Fruit fly (Drosophila melanogaster) whole organism, wandering third instar larva: ENCODE results near the gene CG16719.

ENCODE experiments used
- Abd-B ChIP-seq: fragments of >200 bp; optimal IDR thresholded peaks from 2 replicates; lab custom pipeline; 2017; ENCODE audit warnings: missing biosample characterization, missing genetic modification characterization
- CG32264 ChIP-seq: fragments of 200-800 bp; sonication (Bioruptor generic); optimal IDR thresholded peaks from 2 replicates; lab custom pipeline; 2016; ENCODE audit warnings: missing biosample characterization, missing genetic modification characterization
- CG9705 ChIP-seq: fragments of 200-800 bp; sonication (Bioruptor generic); optimal IDR thresholded peaks from 2 replicates; lab custom pipeline; 2018; ENCODE audit warnings: missing biosample characterization, mild to moderate bottlenecking, missing genetic modification characterization
- CrebA ChIP-seq: fragments of 200-800 bp; sonication (Bioruptor generic); optimal IDR thresholded peaks from 2 replicates; lab custom pipeline; 2016; ENCODE audit warnings: missing biosample characterization, mild to moderate bottlenecking, missing genetic modification characterization, borderline replicate concordance
- Dfd ChIP-seq: fragments of >200 bp; optimal IDR thresholded peaks from 2 replicates; lab custom pipeline; 2017; ENCODE audit warnings: missing biosample characterization, missing genetic modification characterization
- Dif ChIP-seq: fragments of 200-275, 200-300 bp; sonication (Bioruptor generic); optimal IDR thresholded peaks from 2 replicates; lab custom pipeline; 2018; ENCODE audit warnings: missing biosample characterization, missing genetic modification characterization; ENCODE audit not compliant: partially characterized antibody
- GATAd ChIP-seq: sonication (Bioruptor generic); optimal IDR thresholded peaks from 2 replicates; lab custom pipeline; 2016; ENCODE audit warnings: missing biosample characterization, missing genetic modification characterization
- HLH106 ChIP-seq: fragments of 200-800 bp; optimal IDR thresholded peaks from 3 replicates; lab custom pipeline; 2019; ENCODE audit warnings: missing biosample characterization, mild to moderate bottlenecking, missing genetic modification characterization, moderate library complexity
- Hnf4 ChIP-seq: fragments of 200-800 bp; sonication (Bioruptor generic); optimal IDR thresholded peaks from 2 replicates; lab custom pipeline; 2016; ENCODE audit warnings: missing biosample characterization, mild to moderate bottlenecking, missing genetic modification characterization
- Hr78 ChIP-seq: fragments of >200 bp; optimal IDR thresholded peaks from 2 replicates; lab custom pipeline; 2017; ENCODE audit warnings: missing biosample characterization, missing genetic modification characterization
- Hr83 ChIP-seq: fragments of 200-300 bp; sonication (Bioruptor generic); optimal IDR thresholded peaks from 2 replicates; lab custom pipeline; 2016; ENCODE audit warnings: missing biosample characterization, mild to moderate bottlenecking, missing genetic modification characterization, moderate library complexity; ENCODE audit not compliant: poor library complexity, severe bottlenecking
- Jra ChIP-seq: sonication (Bioruptor generic); optimal IDR thresholded peaks from 2 replicates; lab custom pipeline; 2016; ENCODE audit warnings: missing biosample characterization, missing genetic modification characterization
- Mio ChIP-seq: sonication (Bioruptor generic); optimal IDR thresholded peaks from 2 replicates; lab custom pipeline; 2016; ENCODE audit warnings: missing biosample characterization, missing genetic modification characterization
- Myc ChIP-seq: fragments of >200 bp; optimal IDR thresholded peaks from 2 replicates; lab custom pipeline; 2017
- N ChIP-seq: fragments of >200 bp; optimal IDR thresholded peaks from 2 replicates; lab custom pipeline; 2018; ENCODE audit warnings: missing biosample characterization, missing external identifiers, missing genetic modification characterization
- OdsH ChIP-seq: fragments of 200-800 bp; sonication (Bioruptor generic); optimal IDR thresholded peaks from 2 replicates; lab custom pipeline; 2016; ENCODE audit warnings: missing biosample characterization, mild to moderate bottlenecking, missing genetic modification characterization
- Sp1 ChIP-seq: fragments of 200-800 bp; sonication (Bioruptor generic); optimal IDR thresholded peaks from 3 replicates; lab custom pipeline; 2019; ENCODE audit warnings: missing biosample characterization, mild to moderate bottlenecking, missing genetic modification characterization, moderate library complexity
- Vsx2 ChIP-seq: fragments of 200-300, 225-300 bp; sonication (Bioruptor generic); optimal IDR thresholded peaks from 2 replicates; lab custom pipeline; 2018; ENCODE audit warnings: missing biosample characterization, missing genetic modification characterization; ENCODE audit not compliant: partially characterized antibody
- br ChIP-seq: fragments of 200-800 bp; sonication (Bioruptor generic); optimal IDR thresholded peaks from 2 replicates; lab custom pipeline; 2016; ENCODE audit warnings: missing biosample characterization, missing genetic modification characterization
- brk ChIP-seq: fragments of 200-800 bp; sonication (Bioruptor generic); optimal IDR thresholded peaks from 2 replicates; lab custom pipeline; 2016; ENCODE audit warnings: missing biosample characterization, mild to moderate bottlenecking, missing genetic modification characterization
- dl ChIP-seq, 2 experiments: fragments of 175-275, 200-275 bp in 1 of 2; fragments of 200-275 bp in 1 of 2; sonication (Bioruptor generic); optimal IDR thresholded peaks; lab custom pipeline; 2018; ENCODE audit warnings: mild to moderate bottlenecking in 2 of 2, missing biosample characterization in 2 of 2, missing genetic modification characterization in 2 of 2, moderate library complexity in 2 of 2; ENCODE audit not compliant: partially characterized antibody in 2 of 2, insufficient read depth in 1 of 2
- dmrt93B ChIP-seq: fragments of 200-800 bp; sonication (Bioruptor generic); optimal IDR thresholded peaks from 2 replicates; lab custom pipeline; 2018; ENCODE audit warnings: missing biosample characterization, mild to moderate bottlenecking, missing genetic modification characterization
- dsf ChIP-seq: sonication (Bioruptor generic); optimal IDR thresholded peaks from 2 replicates; lab custom pipeline; 2016; ENCODE audit warnings: missing biosample characterization, missing genetic modification characterization, borderline replicate concordance
- ey ChIP-seq: fragments of 200-800 bp; sonication (Bioruptor generic); optimal IDR thresholded peaks from 2 replicates; lab custom pipeline; 2016; ENCODE audit warnings: missing biosample characterization, missing genetic modification characterization
- foxo ChIP-seq, 2 experiments: fragments of 200-800 bp; sonication (Bioruptor generic); optimal IDR thresholded peaks; 2 replicates in 1 of 2; 3 replicates in 1 of 2; lab custom pipeline; 2016 to 2017; ENCODE audit warnings: missing biosample characterization in 2 of 2, missing genetic modification characterization in 2 of 2
- fru ChIP-seq: fragments of 200-800 bp; sonication (Bioruptor generic); optimal IDR thresholded peaks from 3 replicates; lab custom pipeline; 2016; ENCODE audit warnings: missing biosample characterization, mild to moderate bottlenecking, missing genetic modification characterization
- h ChIP-seq: fragments of 200-800 bp; sonication (Bioruptor generic); optimal IDR thresholded peaks from 3 replicates; lab custom pipeline; 2016; ENCODE audit warnings: missing biosample characterization, mild to moderate bottlenecking, missing genetic modification characterization
- jim ChIP-seq: fragments of 175-275, 200-325 bp; sonication (Bioruptor generic); optimal IDR thresholded peaks from 2 replicates; lab custom pipeline; 2016; ENCODE audit warnings: missing biosample characterization, mild to moderate bottlenecking, missing genetic modification characterization
- lola ChIP-seq: fragments of >200 bp; optimal IDR thresholded peaks from 2 replicates; lab custom pipeline; 2017; ENCODE audit warnings: missing biosample characterization, missing genetic modification characterization
- pan ChIP-seq: fragments of >200 bp; optimal IDR thresholded peaks from 2 replicates; lab custom pipeline; 2017
- psq ChIP-seq: fragments of 200-800 bp; sonication (Bioruptor generic); optimal IDR thresholded peaks from 3 replicates; lab custom pipeline; 2017; ENCODE audit warnings: missing biosample characterization, mild to moderate bottlenecking, missing genetic modification characterization, moderate library complexity
- rgr ChIP-seq: fragments of 200-800 bp; sonication (Bioruptor generic); optimal IDR thresholded peaks from 3 replicates; lab custom pipeline; 2016; ENCODE audit warnings: missing biosample characterization, mild to moderate bottlenecking, missing genetic modification characterization
- sage ChIP-seq: fragments of 200-800 bp; sonication (Bioruptor generic); optimal IDR thresholded peaks from 2 replicates; lab custom pipeline; 2016; ENCODE audit warnings: missing biosample characterization, mild to moderate bottlenecking, missing genetic modification characterization
- sv ChIP-seq: fragments of 200-800 bp; sonication (Bioruptor generic); optimal IDR thresholded peaks from 3 replicates; lab custom pipeline; 2016; ENCODE audit warnings: missing biosample characterization, missing genetic modification characterization
- tai ChIP-seq: sonication (Bioruptor generic); optimal IDR thresholded peaks from 2 replicates; lab custom pipeline; 2016; ENCODE audit warnings: missing biosample characterization, missing genetic modification characterization
- usp ChIP-seq: fragments of >200 bp; optimal IDR thresholded peaks from 2 replicates; lab custom pipeline; 2017; ENCODE audit warnings: missing biosample characterization, missing genetic modification characterization
- woc ChIP-seq: sonication (Bioruptor generic); optimal IDR thresholded peaks from 2 replicates; lab custom pipeline; 2016; ENCODE audit warnings: missing biosample characterization, mild to moderate bottlenecking, missing genetic modification characterization

The CG16719 gene

DNA sequence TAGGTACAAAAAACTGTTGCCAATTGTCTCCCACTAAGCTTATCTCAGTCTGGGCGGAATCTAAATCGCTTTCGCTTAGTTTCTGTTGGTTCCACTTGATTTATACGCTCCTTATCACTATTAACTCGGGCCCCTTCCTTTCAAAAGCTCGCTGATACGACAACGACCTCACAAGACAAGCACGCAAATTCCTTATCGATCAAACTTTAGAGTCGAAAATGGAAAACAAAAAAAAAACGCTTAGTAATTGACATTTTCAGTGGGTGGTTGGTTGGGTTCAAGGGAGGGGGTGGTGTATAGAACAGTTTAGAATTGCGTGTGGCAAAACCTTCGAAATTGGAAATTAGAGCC, 6.5 kb downstream of the CG16719 start:
- TF ChIP-seq psq (GFP tag; lab: Kevin White, UChicago) = no peak
- no peak for TF ChIP-seq CG32264 (GFP tag; lab: Kevin White, UChicago)
- no peak for TF ChIP-seq CG9705 (GFP tag; lab: Kevin White, UChicago)

DNA sequence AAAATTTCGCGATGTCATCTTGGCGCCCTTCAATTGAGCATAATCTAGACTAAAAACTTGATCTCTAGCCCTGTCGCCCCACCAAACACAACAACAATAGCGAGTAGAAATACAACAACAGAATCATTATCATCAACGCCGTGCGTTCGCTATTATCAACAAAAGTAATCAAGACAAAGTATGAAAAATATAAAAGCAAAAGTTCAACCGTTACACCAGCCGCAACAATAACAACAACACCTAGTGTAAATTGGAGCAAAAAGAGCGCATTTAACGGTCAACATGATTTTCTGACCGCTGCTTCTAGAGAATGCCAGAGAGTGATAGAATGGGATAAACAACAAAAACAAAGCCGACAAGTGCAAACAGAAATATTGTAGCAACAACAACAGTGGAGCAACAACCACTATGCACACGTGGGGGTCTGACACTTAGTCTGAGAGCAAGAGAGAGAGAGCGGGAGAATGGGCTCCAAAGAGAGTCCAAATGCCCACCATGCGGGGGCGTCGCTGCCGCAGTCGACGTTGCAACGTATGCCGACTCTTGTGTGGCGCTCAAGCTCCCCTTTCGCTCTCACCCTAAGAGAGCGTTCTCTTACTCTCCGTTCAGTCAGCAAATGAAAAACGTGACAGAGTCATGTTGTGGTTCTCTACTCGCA, 7.4 kb downstream of the CG16719 start:
- TF ChIP-seq tai (GFP tag; lab: Kevin White, UChicago) (no peak), CrebA (peak; percentile 54), Hr78 (GFP tag; lab: Kevin White, UChicago) (no peak), Vsx2 (peak; percentile 82), h (GFP tag; lab: Kevin White, UChicago) (no peak), CG9705 (GFP tag; lab: Kevin White, UChicago) (no peak), brk (GFP tag; lab: Kevin White, UChicago) (no peak), ey (GFP tag; lab: Kevin White, UChicago) (no peak), Sp1 (GFP tag; lab: Kevin White, UChicago) (no peak), Jra (GFP tag; lab: Kevin White, UChicago) (no peak), OdsH (GFP tag; lab: Kevin White, UChicago) (no peak), GATAd (GFP tag; lab: Kevin White, UChicago) (no peak), CG32264 (GFP tag; lab: Kevin White, UChicago) (no peak), br (GFP tag; lab: Kevin White, UChicago) (no peak), foxo (GFP tag; optimal IDR thresholded peaks at IDR 0.05; lab: Kevin White, UChicago) (no peak), dsf (GFP tag; lab: Kevin White, UChicago) (no peak), sv (GFP tag; lab: Kevin White, UChicago) (no peak), N (no peak), usp (GFP tag; lab: Kevin White, UChicago) (no peak), Dfd (no peak), woc (GFP tag; lab: Kevin White, UChicago) (no peak), lola (GFP tag; lab: Kevin White, UChicago) (no peak), Myc (lab: Kevin White, UChicago) (no peak), Dif (peak; percentile 98), fru (no peak), sage (GFP tag; lab: Kevin White, UChicago) (no peak), pan (no peak), HLH106 (no peak), Hr83 (GFP tag; lab: Kevin White, UChicago) (peak; percentile 75), rgr (GFP tag; lab: Kevin White, UChicago) (no peak), dmrt93B (GFP tag; lab: Kevin White, UChicago) (no peak), Abd-B (no peak), jim (GFP tag; lab: Kevin White, UChicago) (no peak), Mio (no peak), dl (GFP tag; optimal IDR thresholded peaks at IDR 0.05; lab: Kevin White, UChicago; ENCODE audit: insufficient read depth in 1 of 2, partially characterized antibody in 2 of 2) (peak; percentile 94 to 97)

DNA sequence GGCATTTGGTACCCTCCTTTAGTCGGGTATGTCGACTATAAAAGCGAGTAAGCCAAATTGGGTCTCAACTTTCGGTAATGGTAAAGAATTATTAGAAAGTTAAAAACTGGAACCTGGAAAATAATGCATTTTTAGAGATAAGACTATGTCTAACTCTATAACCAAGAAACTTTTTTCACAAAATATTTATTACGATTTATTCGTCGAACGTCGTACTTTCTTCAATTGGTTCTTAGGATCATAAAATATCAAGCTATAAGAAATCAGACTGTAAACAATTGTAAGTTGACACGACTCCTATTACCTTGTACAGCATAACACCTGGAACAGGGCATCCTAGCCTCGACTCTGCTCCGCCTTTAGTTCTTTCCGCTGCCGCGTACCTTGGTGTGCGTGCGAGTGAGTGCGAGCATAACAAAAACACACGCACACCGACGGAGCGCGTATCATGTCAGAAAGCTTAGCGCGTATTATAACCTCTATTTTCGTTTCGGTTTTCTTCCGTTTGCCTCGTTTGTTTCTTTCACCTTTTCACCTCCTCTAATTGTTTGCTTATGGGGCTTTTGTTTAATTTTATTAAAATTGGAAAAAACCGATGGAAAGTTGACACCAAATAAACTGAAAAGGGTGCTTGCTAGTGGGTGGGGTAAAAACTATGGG, 8.1 kb downstream of the CG16719 start:
- TF ChIP-seq Jra (GFP tag; lab: Kevin White, UChicago) = peak; percentile 85
- no peak for TF ChIP-seq Hr83 (GFP tag; lab: Kevin White, UChicago)
- TF ChIP-seq Dif = no peak
- peak; percentile 95 for TF ChIP-seq h (GFP tag; lab: Kevin White, UChicago)
- TF ChIP-seq dsf (GFP tag; lab: Kevin White, UChicago) = peak; percentile 64
- no peak for TF ChIP-seq Dfd
- TF ChIP-seq foxo (GFP tag; optimal IDR thresholded peaks at IDR 0.05; lab: Kevin White, UChicago) = peak; percentile 55 to 95
- TF ChIP-seq sv (GFP tag; lab: Kevin White, UChicago) = peak; percentile 92
- peak; percentile 89 for TF ChIP-seq tai (GFP tag; lab: Kevin White, UChicago)
- TF ChIP-seq dl (GFP tag; optimal IDR thresholded peaks at IDR 0.05; lab: Kevin White, UChicago; ENCODE audit: insufficient read depth in 1 of 2, partially characterized antibody in 2 of 2) = no peak
- TF ChIP-seq Myc (lab: Kevin White, UChicago) = no peak
- no peak for TF ChIP-seq Vsx2
- TF ChIP-seq CrebA = no peak
- TF ChIP-seq woc (GFP tag; lab: Kevin White, UChicago) = peak; percentile 99
- TF ChIP-seq CG32264 (GFP tag; lab: Kevin White, UChicago) = peak; percentile 83
- TF ChIP-seq Abd-B = no peak
- peak; percentile 79 for TF ChIP-seq brk (GFP tag; lab: Kevin White, UChicago)
- TF ChIP-seq rgr (GFP tag; lab: Kevin White, UChicago) = peak; percentile 93
- TF ChIP-seq Hr78 (GFP tag; lab: Kevin White, UChicago) = no peak
- TF ChIP-seq psq (GFP tag; lab: Kevin White, UChicago) = peak; percentile 93
- peak; percentile 95 for TF ChIP-seq br (GFP tag; lab: Kevin White, UChicago)
- TF ChIP-seq GATAd (GFP tag; lab: Kevin White, UChicago) = no peak
- no peak for TF ChIP-seq lola (GFP tag; lab: Kevin White, UChicago)
- peak; percentile 96 for TF ChIP-seq OdsH (GFP tag; lab: Kevin White, UChicago)
- no peak for TF ChIP-seq usp (GFP tag; lab: Kevin White, UChicago)
- peak; percentile 75 for TF ChIP-seq pan
- peak; percentile 95 for TF ChIP-seq ey (GFP tag; lab: Kevin White, UChicago)
- no peak for TF ChIP-seq jim (GFP tag; lab: Kevin White, UChicago)
- peak; percentile 80 for TF ChIP-seq Hnf4 (GFP tag; lab: Kevin White, UChicago)
- peak; percentile 71 for TF ChIP-seq Mio
- peak; percentile 93 for TF ChIP-seq Sp1 (GFP tag; lab: Kevin White, UChicago)
- peak; percentile 96 for TF ChIP-seq fru
- TF ChIP-seq HLH106 = peak; percentile 91
- peak; percentile 72 for TF ChIP-seq sage (GFP tag; lab: Kevin White, UChicago)
- TF ChIP-seq N = peak; percentile 16
- peak; percentile 94 for TF ChIP-seq dmrt93B (GFP tag; lab: Kevin White, UChicago)
